Worm (Caenorhabditis elegans) whole organism, L4 larva: ENCODE data around the gene swd-2.1.

Experiments
- attf-4 ChIP-seq: sonication (generic microtip); optimal IDR thresholded peaks from 3 replicates; lab custom pipeline; 2017; ENCODE audit warnings: missing biosample characterization, missing genetic modification characterization
- lir-3 ChIP-seq: sonication (generic microtip); optimal IDR thresholded peaks from 2 replicates; lab custom pipeline; 2016; ENCODE audit warnings: mild to moderate bottlenecking, missing genetic modification characterization, missing compliant biosample characterization
- mdl-1 ChIP-seq, 2 experiments: fragments of 150-350 bp in 1 of 2; sonication (generic microtip) in 1 of 2; optimal IDR thresholded peaks; 2 replicates each; lab custom pipeline; 2014 to 2017; ENCODE audit warnings: missing biosample characterization in 2 of 2, missing genetic modification characterization in 2 of 2
- saeg-2 ChIP-seq: fragments of 200-800 bp; sonication (Bioruptor generic); IDR thresholded peaks from 2 replicates; pipeline ENCODE4 v1.3.6; 2022; ENCODE audit warnings: missing genetic modification reagents, missing genetic modification characterization, missing compliant biosample characterization
- spr-3 ChIP-seq: fragments of 200-800 bp; sonication (Bioruptor generic); optimal IDR thresholded peaks from 2 replicates; lab custom pipeline; 2018; ENCODE audit warnings: mild to moderate bottlenecking, missing genetic modification characterization, missing compliant biosample characterization
- zag-1 ChIP-seq: fragments of 150-350 bp; optimal IDR thresholded peaks from 2 replicates; lab custom pipeline; 2014; ENCODE audit warnings: missing biosample characterization, missing genetic modification characterization
- zip-2 ChIP-seq: fragments of 150-350 bp; optimal IDR thresholded peaks from 2 replicates; lab custom pipeline; 2014; ENCODE audit warnings: missing biosample characterization, missing genetic modification characterization
- ztf-11 ChIP-seq: fragments of 150-350 bp; optimal IDR thresholded peaks from 2 replicates; lab custom pipeline; 2014; ENCODE audit warnings: missing biosample characterization, missing genetic modification characterization

DNA sequence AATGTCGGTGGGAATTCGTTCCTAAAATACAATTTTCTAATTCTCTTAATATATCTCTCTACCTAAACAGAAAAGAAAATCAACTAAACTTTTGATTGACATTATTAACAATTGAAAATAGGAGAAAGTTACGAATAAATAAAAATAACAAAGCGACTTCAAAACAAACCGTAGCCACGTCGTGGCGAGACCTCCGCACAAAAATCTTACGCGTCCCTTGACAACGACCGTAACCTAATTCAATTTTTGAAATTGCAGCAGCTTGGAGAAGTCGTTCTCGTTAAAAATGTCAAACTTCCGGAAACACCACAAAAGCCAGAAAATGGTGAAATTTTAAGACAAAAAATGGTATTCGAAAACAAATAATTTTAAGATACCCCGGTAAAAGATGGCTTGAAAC lies 11.5 kb upstream of the swd-2.1 start:
- no peak for TF ChIP-seq lir-3
- TF ChIP-seq spr-3 (GFP tag; lab: Kevin White, UChicago): no peak
- no peak for TF ChIP-seq zag-1 (tag; lab: Kevin White, UChicago)
- TF ChIP-seq zip-2 (tag; lab: Kevin White, UChicago): no peak
- TF ChIP-seq attf-4 (tag; lab: Kevin White, UChicago): no peak
- TF ChIP-seq saeg-2 (GFP tag; lab: Robert Waterston, UW): no peak
- TF ChIP-seq ztf-11: no peak
- no peak for TF ChIP-seq mdl-1 (tag; optimal IDR thresholded peaks at IDR 0.05; lab: Kevin White, UChicago)
